Worm (Caenorhabditis elegans) whole organism, mixed stage, embryonic: ENCODE results near the gene atad-3.

Source experiments
- blmp-1 ChIP-seq: fragments of 150-350 bp; optimal IDR thresholded peaks from 2 replicates; lab custom pipeline; 2014; ENCODE audit warnings: missing biosample characterization, missing genetic modification characterization
- ces-1 ChIP-seq: fragments of 150-350 bp; optimal IDR thresholded peaks from 2 replicates; lab custom pipeline; 2014; ENCODE audit warnings: missing biosample characterization, missing genetic modification reagents, missing genetic modification characterization
- nhr-237 ChIP-seq: fragments of 150-350 bp; optimal IDR thresholded peaks from 2 replicates; lab custom pipeline; 2014; ENCODE audit warnings: missing biosample characterization, missing genetic modification characterization
- nhr-28 ChIP-seq: fragments of 150-350 bp; optimal IDR thresholded peaks from 2 replicates; lab custom pipeline; 2014; ENCODE audit warnings: missing biosample characterization, missing genetic modification characterization
- pha-4 ChIP-seq: fragments of 150-350 bp; optimal IDR thresholded peaks from 2 replicates; lab custom pipeline; 2018; ENCODE audit warnings: missing biosample characterization, missing genetic modification reagents, missing genetic modification characterization
- snpc-4 ChIP-seq: fragments of 150-350 bp; optimal IDR thresholded peaks from 2 replicates; lab custom pipeline; 2014; ENCODE audit warnings: missing biosample characterization, missing genetic modification characterization
- tbx-8 ChIP-seq: fragments of 200-800 bp; sonication (Bioruptor generic); optimal IDR thresholded peaks from 2 replicates; lab custom pipeline; 2018; ENCODE audit warnings: mild to moderate bottlenecking, missing genetic modification characterization, moderate library complexity, missing compliant biosample characterization
- unc-62 ChIP-seq: fragments of 150-350 bp; optimal IDR thresholded peaks from 2 replicates; lab custom pipeline; 2014; ENCODE audit warnings: missing biosample characterization, missing genetic modification reagents, missing genetic modification characterization
- zip-8 ChIP-seq: fragments of 150-350 bp; optimal IDR thresholded peaks from 2 replicates; lab custom pipeline; 2014; ENCODE audit warnings: missing biosample characterization, missing genetic modification characterization
- ztf-11 ChIP-seq: fragments of 150-350 bp; optimal IDR thresholded peaks from 2 replicates; lab custom pipeline; 2014; ENCODE audit warnings: missing biosample characterization, missing genetic modification characterization

- TF ChIP-seq tbx-8 (GFP tag; lab: Kevin White, UChicago) (no peak), unc-62 (no peak), ztf-11 (tag; lab: Kevin White, UChicago) (no peak), nhr-28 (tag; lab: Kevin White, UChicago) (no peak), pha-4 (tag; lab: Kevin White, UChicago) (no peak), ces-1 (GFP tag; lab: Kevin White, UChicago) (no peak), nhr-237 (tag; lab: Kevin White, UChicago) (no peak), zip-8 (tag; lab: Kevin White, UChicago) (no peak), snpc-4 (tag; lab: Kevin White, UChicago) (no peak), blmp-1 (tag; lab: Kevin White, UChicago) (no peak)
These were observed 3.2 kb upstream of the atad-3 start for ce11 chrII:10245612-10246011.
